Worm (Caenorhabditis elegans): ENCODE data around the gene T26E4.9.

- TF ChIP-seq egl-27 (tag; optimal IDR thresholded peaks at IDR 0.05): no peak
- no peak for TF ChIP-seq elt-3 (tag; optimal IDR thresholded peaks at IDR 0.05)
- TF ChIP-seq lin-39 (tag; optimal IDR thresholded peaks at IDR 0.05): no peak
- no peak for TF ChIP-seq nhr-11 (tag; optimal IDR thresholded peaks at IDR 0.05)
- no peak for TF ChIP-seq elt-2 (tag; optimal IDR thresholded peaks at IDR 0.05)
Measured at ce11 chrV:15824866-15825265, 22.3 kb upstream of the T26E4.9 start, which contains the start of gene srbc-50.

Measured in whole organism, L3 larva.